Fruit fly (Drosophila melanogaster): Measurements from ENCODE around the gene Unc-115a.

dm6 chr3R:9740713-9741112, 35.5 kb upstream of the Unc-115a start, which contains the start of gene Pnn:
- TF ChIP-seq CG8319 (GFP tag; optimal IDR thresholded peaks at IDR 0.05) (no peak), Eip78C (GFP tag) (peak; percentile 43), pdm3 (GFP tag; optimal IDR thresholded peaks at IDR 0.05) (no peak), CG8632 (GFP tag; optimal IDR thresholded peaks at IDR 0.05) (no peak), CG10669 (GFP tag; optimal IDR thresholded peaks at IDR 0.05) (no peak)

All from whole organism, prepupa.